Worm (Caenorhabditis elegans): Measurements from ENCODE around the gene K11H12.1.

K11H12.1 gene

ce11 chrIV:633565-633964 is 19.7 kb downstream of the K11H12.1 start:
- no peak for TF ChIP-seq elt-3 (tag; optimal IDR thresholded peaks at IDR 0.05)

ce11 chrIV:631869-632268 is 21.4 kb downstream of the K11H12.1 start:
- no peak for TF ChIP-seq crh-2 (tag; optimal IDR thresholded peaks at IDR 0.05)
- no peak for TF ChIP-seq elt-1 (tag; optimal IDR thresholded peaks at IDR 0.05)
- no peak for TF ChIP-seq lin-13 (GFP tag; optimal IDR thresholded peaks at IDR 0.05)
- TF ChIP-seq mdl-1 (tag; optimal IDR thresholded peaks at IDR 0.05), result no peak
- no peak for TF ChIP-seq snpc-4 (tag; optimal IDR thresholded peaks at IDR 0.05)
- TF ChIP-seq C34F6.9 (tag; optimal IDR thresholded peaks at IDR 0.05), result no peak
- TF ChIP-seq nhr-129 (tag; optimal IDR thresholded peaks at IDR 0.05), result no peak
- no peak for TF ChIP-seq lin-11 (tag; optimal IDR thresholded peaks at IDR 0.05)
- no peak for TF ChIP-seq unc-62 (GFP tag; optimal IDR thresholded peaks at IDR 0.05)
- TF ChIP-seq unc-39 (tag; optimal IDR thresholded peaks at IDR 0.05), result no peak
- no peak for TF ChIP-seq peb-1 (tag; optimal IDR thresholded peaks at IDR 0.05)
- TF ChIP-seq ztf-4 (tag; optimal IDR thresholded peaks at IDR 0.05), result no peak

ce11 chrIV:630598-630997 is 22.6 kb downstream of the K11H12.1 start:
- TF ChIP-seq R02D3.7 (tag; optimal IDR thresholded peaks at IDR 0.05) (no peak), nhr-21 (tag; optimal IDR thresholded peaks at IDR 0.05) (no peak), ZK546.5 (tag; optimal IDR thresholded peaks at IDR 0.05) (no peak), nhr-10 (tag; optimal IDR thresholded peaks at IDR 0.05) (no peak), ceh-82 (tag; optimal IDR thresholded peaks at IDR 0.05) (no peak), sma-3 (GFP tag; optimal IDR thresholded peaks at IDR 0.05) (no peak), zag-1 (tag; optimal IDR thresholded peaks at IDR 0.05) (no peak), ztf-4 (tag; optimal IDR thresholded peaks at IDR 0.05) (no peak), unc-62 (GFP tag; optimal IDR thresholded peaks at IDR 0.05) (no peak), mdl-1 (tag; optimal IDR thresholded peaks at IDR 0.05) (no peak), ceh-16 (tag; optimal IDR thresholded peaks at IDR 0.05) (no peak), unc-55 (GFP tag; optimal IDR thresholded peaks at IDR 0.05) (no peak), elt-1 (tag; optimal IDR thresholded peaks at IDR 0.05) (no peak), lsy-2 (tag; optimal IDR thresholded peaks at IDR 0.05) (no peak), ztf-11 (tag; optimal IDR thresholded peaks at IDR 0.05) (no peak), unc-39 (tag; optimal IDR thresholded peaks at IDR 0.05) (no peak), peb-1 (tag; optimal IDR thresholded peaks at IDR 0.05) (no peak)

ce11 chrIV:627237-627636 is 26.0 kb downstream of the K11H12.1 start, which contains the start of gene nhr-76:
nhr-76 (plus strand) TSS chrIV:627537.
- no peak for TF ChIP-seq sem-4 (tag; optimal IDR thresholded peaks at IDR 0.05)
- TF ChIP-seq nhr-6 (tag; optimal IDR thresholded peaks at IDR 0.05), result no peak
- TF ChIP-seq R02D3.7 (tag; optimal IDR thresholded peaks at IDR 0.05), result no peak
- TF ChIP-seq elt-3 (tag; optimal IDR thresholded peaks at IDR 0.05), result no peak
- TF ChIP-seq nhr-237 (tag; optimal IDR thresholded peaks at IDR 0.05), result no peak
- TF ChIP-seq lin-11 (tag; optimal IDR thresholded peaks at IDR 0.05), result no peak
- TF ChIP-seq dmd-4 (tag; optimal IDR thresholded peaks at IDR 0.05), result no peak
- TF ChIP-seq unc-39 (tag; optimal IDR thresholded peaks at IDR 0.05), result no peak

- TF ChIP-seq nhr-25 (tag; optimal IDR thresholded peaks at IDR 0.05) (no peak), crh-2 (tag; optimal IDR thresholded peaks at IDR 0.05) (no peak)
These were observed 27.2 kb downstream of the K11H12.1 start for ce11 chrIV:625947-626548.

- no peak for TF ChIP-seq lsy-2 (tag; optimal IDR thresholded peaks at IDR 0.05)
- TF ChIP-seq skn-1 (tag; optimal IDR thresholded peaks at IDR 0.05), result no peak
- TF ChIP-seq ama-1 (optimal IDR thresholded peaks at IDR 0.05), result no peak
- no peak for TF ChIP-seq ceh-82 (tag; optimal IDR thresholded peaks at IDR 0.05)
- no peak for TF ChIP-seq nhr-12 (tag; optimal IDR thresholded peaks at IDR 0.05)
- no peak for TF ChIP-seq R02D3.7 (tag; optimal IDR thresholded peaks at IDR 0.05)
- no peak for TF ChIP-seq nhr-10 (tag; optimal IDR thresholded peaks at IDR 0.05)
- no peak for TF ChIP-seq nhr-129 (tag; optimal IDR thresholded peaks at IDR 0.05)
- TF ChIP-seq fos-1 (tag; optimal IDR thresholded peaks at IDR 0.05), result no peak
- no peak for TF ChIP-seq unc-62 (GFP tag; optimal IDR thresholded peaks at IDR 0.05)
- TF ChIP-seq nhr-6 (tag; optimal IDR thresholded peaks at IDR 0.05), result no peak
- TF ChIP-seq peb-1 (tag; optimal IDR thresholded peaks at IDR 0.05), result no peak
- no peak for TF ChIP-seq elt-3 (tag; optimal IDR thresholded peaks at IDR 0.05)
- TF ChIP-seq zag-1 (tag; optimal IDR thresholded peaks at IDR 0.05), result no peak
- no peak for TF ChIP-seq ztf-4 (tag; optimal IDR thresholded peaks at IDR 0.05)
- TF ChIP-seq nhr-25 (tag; optimal IDR thresholded peaks at IDR 0.05), result no peak
- no peak for TF ChIP-seq blmp-1 (tag; optimal IDR thresholded peaks at IDR 0.05; ENCODE audit: insufficient read depth)
- no peak for TF ChIP-seq crh-2 (tag; optimal IDR thresholded peaks at IDR 0.05)
These were observed 29.3 kb downstream of the K11H12.1 start for ce11 chrIV:623876-624275.
